Fruit fly (Drosophila melanogaster) whole organism: ENCODE results near the gene Ugt302E1.

Experiments
- CG8478 ChIP-seq: fragments of >200 bp; optimal IDR thresholded peaks from 2 replicates; lab custom pipeline; 2018; ENCODE audit warnings: inconsistent platforms
- Dll ChIP-seq: fragments of >200 bp; optimal IDR thresholded peaks from 2 replicates; lab custom pipeline; 2017
- pan ChIP-seq: fragments of >200 bp; optimal IDR thresholded peaks from 2 replicates; lab custom pipeline; 2017
- psq ChIP-seq: fragments of >200 bp; optimal IDR thresholded peaks from 2 replicates; lab custom pipeline; 2017
- usp ChIP-seq: fragments of >200 bp; optimal IDR thresholded peaks from 2 replicates; lab custom pipeline; 2017; ENCODE audit warnings: missing biosample characterization, missing genetic modification characterization, mixed read lengths

DNA sequence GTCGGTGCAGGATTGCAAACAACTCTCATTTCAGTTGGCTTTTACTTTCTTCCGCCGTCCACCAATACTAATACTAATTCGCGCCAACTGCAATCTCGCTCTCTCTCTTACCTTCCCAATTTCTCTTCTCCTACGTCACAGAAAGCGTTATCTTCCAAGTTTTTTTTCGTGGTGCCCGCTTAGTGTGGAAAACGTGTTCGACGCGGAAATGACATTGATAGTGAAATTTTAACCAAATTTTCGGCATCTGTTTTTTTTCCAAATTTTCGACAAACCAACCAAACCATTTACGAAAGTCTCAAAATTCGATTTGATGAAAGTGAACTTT lies 42.9 kb downstream of the Ugt302E1 start, which contains the start of gene cu:
- TF ChIP-seq pan (lab: Kevin White, UChicago) (no peak), psq (lab: Kevin White, UChicago) (no peak), CG8478 (lab: Kevin White, UChicago) (no peak), Dll (lab: Kevin White, UChicago) (no peak), usp (GFP tag; lab: Kevin White, UChicago) (no peak)
